Fruit fly (Drosophila melanogaster) whole organism, embryonic: Measurements from ENCODE around the gene rgn.

Experiments used
- ATbp ChIP-seq: fragments of 200-800 bp; sonication (Bioruptor generic); optimal IDR thresholded peaks from 2 replicates; lab custom pipeline; 2017; ENCODE audit warnings: missing biosample characterization, mild to moderate bottlenecking, missing genetic modification characterization, missing genetic modification reagents
- B-H1 ChIP-seq: fragments of 200-800 bp; sonication (Bioruptor generic); IDR thresholded peaks from 3 replicates; pipeline ENCODE4 v1.3.6; 2022; ENCODE audit warnings: missing biosample characterization, missing genetic modification characterization
- CG10147 ChIP-seq: fragments of 200-800 bp; sonication (Bioruptor generic); optimal IDR thresholded peaks from 2 replicates; lab custom pipeline; 2019; ENCODE audit warnings: missing biosample characterization, mild to moderate bottlenecking, missing genetic modification characterization, moderate library complexity
- CG10321 ChIP-seq: fragments of 200-800 bp; sonication (Bioruptor generic); IDR thresholded peaks from 2 replicates; pipeline ENCODE4 v1.3.6; 2022; ENCODE audit warnings: missing biosample characterization, missing genetic modification characterization
- CG11398 ChIP-seq: fragments of 200-800 bp; sonication (Bioruptor generic); optimal IDR thresholded peaks from 2 replicates; lab custom pipeline; 2016; ENCODE audit warnings: missing biosample characterization, missing genetic modification characterization
- CG12155 ChIP-seq: fragments of 200-800 bp; sonication (Bioruptor generic); optimal IDR thresholded peaks from 3 replicates; lab custom pipeline; 2016; ENCODE audit warnings: missing biosample characterization, missing genetic modification characterization
- CG12299 ChIP-seq: fragments of 200-800 bp; sonication (Bioruptor generic); optimal IDR thresholded peaks from 2 replicates; lab custom pipeline; 2018; ENCODE audit warnings: missing biosample characterization, mild to moderate bottlenecking, missing genetic modification characterization
- CG12659 ChIP-seq: fragments of 200-800 bp; sonication (Bioruptor generic); optimal IDR thresholded peaks from 3 replicates; lab custom pipeline; 2017; ENCODE audit warnings: mild to moderate bottlenecking, missing biosample characterization, missing genetic modification reagents, missing genetic modification characterization
- CG12744 ChIP-seq: fragments of 200-800 bp; sonication (Bioruptor generic); optimal IDR thresholded peaks from 2 replicates; lab custom pipeline; 2016; ENCODE audit warnings: missing biosample characterization, missing genetic modification characterization
- CG14441 ChIP-seq: fragments of 200-800 bp; sonication (Bioruptor generic); IDR thresholded peaks from 2 replicates; pipeline ENCODE4 v1.3.6; 2022; ENCODE audit warnings: missing biosample characterization, missing genetic modification characterization
- CG14667 ChIP-seq: fragments of 200-800 bp; sonication (Bioruptor generic); IDR thresholded peaks from 2 replicates; pipeline ENCODE4 v1.3.6; 2022; ENCODE audit warnings: missing biosample characterization, missing genetic modification characterization
- CG15011 ChIP-seq: fragments of 200-800 bp; sonication (Bioruptor generic); optimal IDR thresholded peaks from 3 replicates; lab custom pipeline; 2018; ENCODE audit warnings: missing biosample characterization, mild to moderate bottlenecking, missing genetic modification characterization
- CG1603 ChIP-seq: fragments of 200-800 bp; sonication (Bioruptor generic); optimal IDR thresholded peaks from 2 replicates; lab custom pipeline; 2019; ENCODE audit warnings: missing biosample characterization, mild to moderate bottlenecking, missing genetic modification characterization, moderate library complexity
- CG1647 ChIP-seq: fragments of 200-800 bp; sonication (Bioruptor generic); optimal IDR thresholded peaks from 3 replicates; lab custom pipeline; 2016; ENCODE audit warnings: missing biosample characterization, missing genetic modification characterization
- CG1792 ChIP-seq: fragments of 200-800 bp; sonication (Bioruptor generic); optimal IDR thresholded peaks from 2 replicates; lab custom pipeline; 2016; ENCODE audit warnings: missing biosample characterization, missing genetic modification characterization
- CG2116 ChIP-seq: fragments of 200-800 bp; sonication (Bioruptor generic); optimal IDR thresholded peaks from 3 replicates; lab custom pipeline; 2018; ENCODE audit warnings: missing biosample characterization, mild to moderate bottlenecking, missing genetic modification characterization
- CG2120 ChIP-seq: fragments of 200-800 bp; sonication (Bioruptor generic); optimal IDR thresholded peaks from 3 replicates; lab custom pipeline; 2016; ENCODE audit warnings: missing biosample characterization, missing genetic modification characterization
- CG2129 ChIP-seq: fragments of 200-800 bp; sonication (Bioruptor generic); IDR thresholded peaks from 2 replicates; pipeline ENCODE4 v1.3.6; 2022; ENCODE audit warnings: missing biosample characterization, missing genetic modification characterization; ENCODE audit not compliant: partially characterized antibody
- CG31224 ChIP-seq: fragments of 200-800 bp; sonication (Bioruptor generic); IDR thresholded peaks from 2 replicates; pipeline ENCODE4 v1.3.6; 2022; ENCODE audit warnings: missing biosample characterization, missing genetic modification characterization
- CG4820 ChIP-seq: fragments of 200-800 bp; sonication (Bioruptor generic); optimal IDR thresholded peaks from 3 replicates; lab custom pipeline; 2016; ENCODE audit warnings: missing biosample characterization, missing genetic modification characterization
- CG6765 ChIP-seq: fragments of 200-800 bp; sonication (Bioruptor generic); optimal IDR thresholded peaks from 3 replicates; lab custom pipeline; 2017; ENCODE audit warnings: missing biosample characterization, mild to moderate bottlenecking, missing genetic modification characterization
- CG7745 ChIP-seq: fragments of 200-800 bp; sonication (Bioruptor generic); optimal IDR thresholded peaks from 2 replicates; lab custom pipeline; 2018; ENCODE audit warnings: missing biosample characterization, mild to moderate bottlenecking, missing genetic modification characterization, moderate library complexity
- CG7928 ChIP-seq: fragments of 200-800 bp; sonication (Bioruptor generic); optimal IDR thresholded peaks from 2 replicates; lab custom pipeline; 2017; ENCODE audit warnings: missing biosample characterization, mild to moderate bottlenecking, missing genetic modification characterization
- CG8765 ChIP-seq: fragments of 200-800 bp; sonication (Bioruptor generic); IDR thresholded peaks from 2 replicates; pipeline ENCODE4 v1.3.6; 2022; ENCODE audit warnings: missing biosample characterization, missing genetic modification characterization
- D19A ChIP-seq: fragments of 200-800 bp; optimal IDR thresholded peaks from 3 replicates; lab custom pipeline; 2019; ENCODE audit warnings: missing biosample characterization, mild to moderate bottlenecking, missing genetic modification characterization, moderate library complexity
- Doc2 ChIP-seq: fragments of 200-800 bp; sonication (Bioruptor generic); IDR thresholded peaks from 2 replicates; pipeline ENCODE4 v1.3.6; 2022; ENCODE audit warnings: missing biosample characterization, missing genetic modification characterization
- Doc3 ChIP-seq: fragments of 200-800 bp; sonication (Bioruptor generic); IDR thresholded peaks from 3 replicates; pipeline ENCODE4 v1.3.6; 2022; ENCODE audit warnings: missing biosample characterization, missing genetic modification characterization; ENCODE audit not compliant: partially characterized antibody
- Dref ChIP-seq: fragments of 200-800 bp; sonication (Bioruptor generic); IDR thresholded peaks from 2 replicates; pipeline ENCODE4 v1.3.6; 2022; ENCODE audit warnings: missing biosample characterization, missing genetic modification characterization
- Ets65A ChIP-seq: fragments of 200-800 bp; sonication (Bioruptor generic); peaks from one replicate; lab custom pipeline; 2016; ENCODE audit warnings: missing biosample characterization, missing genetic modification characterization
- H15 ChIP-seq: fragments of 200-800 bp; sonication (Bioruptor generic); IDR thresholded peaks from 3 replicates; pipeline ENCODE4 v1.3.6; 2022; ENCODE audit warnings: missing biosample characterization, missing genetic modification characterization
- HLH3B ChIP-seq: fragments of 200-800 bp; sonication (Bioruptor generic); IDR thresholded peaks from 2 replicates; pipeline ENCODE4 v1.3.6; 2022; ENCODE audit warnings: missing biosample characterization, missing genetic modification characterization
- Nf-YA ChIP-seq: fragments of 200-800 bp; sonication (Bioruptor generic); IDR thresholded peaks from 2 replicates; pipeline ENCODE4 v1.3.6; 2022; ENCODE audit warnings: missing biosample characterization, missing genetic modification characterization
- Optix ChIP-seq: fragments of 200-800 bp; sonication (Bioruptor generic); IDR thresholded peaks from 3 replicates; pipeline ENCODE4 v1.3.6; 2022; ENCODE audit warnings: missing biosample characterization, missing genetic modification characterization
- Tbp ChIP-seq: fragments of >200 bp; optimal IDR thresholded peaks from 2 replicates; lab custom pipeline; 2018; ENCODE audit warnings: missing biosample characterization, missing genetic modification characterization
- Trl ChIP-seq, 3 experiments: fragments of >200 bp in 2 of 3; fragments of 200-800 bp in 1 of 3; sonication (Bioruptor generic) in 1 of 3; optimal IDR thresholded peaks; 2 replicates in 1 of 3; 3 replicates in 2 of 3; lab custom pipeline; 2016 to 2017; ENCODE audit warnings: missing biosample characterization in 1 of 3, missing genetic modification characterization in 1 of 3
- Xbp1 ChIP-seq: fragments of 200-800 bp; sonication (Bioruptor generic); optimal IDR thresholded peaks from 3 replicates; lab custom pipeline; 2016; ENCODE audit warnings: missing biosample characterization, mild to moderate bottlenecking, missing genetic modification characterization
- YL-1 ChIP-seq: fragments of 200-800 bp; sonication (Bioruptor generic); optimal IDR thresholded peaks from 3 replicates; lab custom pipeline; 2017; ENCODE audit warnings: missing biosample characterization, mild to moderate bottlenecking, missing genetic modification characterization
- abd-A ChIP-seq: fragments of 200-800 bp; sonication (Bioruptor generic); optimal IDR thresholded peaks from 3 replicates; lab custom pipeline; 2019; ENCODE audit warnings: missing biosample characterization, mild to moderate bottlenecking, missing genetic modification characterization, moderate library complexity
- btn ChIP-seq: fragments of 200-800 bp; sonication (Bioruptor generic); optimal IDR thresholded peaks from 2 replicates; lab custom pipeline; 2016; ENCODE audit warnings: missing biosample characterization, missing genetic modification characterization
- chm ChIP-seq: fragments of 200-800 bp; sonication (Bioruptor generic); IDR thresholded peaks from 2 replicates; pipeline ENCODE4 v1.3.6; 2022; ENCODE audit warnings: missing biosample characterization, missing genetic modification characterization
- cwo ChIP-seq: fragments of 200-800 bp; sonication (Bioruptor generic); optimal IDR thresholded peaks from 3 replicates; lab custom pipeline; 2017; ENCODE audit warnings: missing biosample characterization, missing genetic modification characterization, mild to moderate bottlenecking, moderate library complexity, missing genetic modification reagents
- disco-r ChIP-seq: fragments of 200-800 bp; sonication (Bioruptor generic); optimal IDR thresholded peaks from 2 replicates; lab custom pipeline; 2016; ENCODE audit warnings: missing biosample characterization, missing genetic modification characterization
- ems ChIP-seq: fragments of 200-800 bp; sonication (Bioruptor generic); optimal IDR thresholded peaks from 3 replicates; lab custom pipeline; 2016; ENCODE audit warnings: missing biosample characterization, missing genetic modification characterization
- gce ChIP-seq: fragments of 200-800 bp; sonication (Bioruptor generic); IDR thresholded peaks from 3 replicates; pipeline ENCODE4 v1.3.6; 2022; ENCODE audit warnings: missing biosample characterization, missing genetic modification characterization
- gcm2 ChIP-seq: fragments of 200-800 bp; sonication (Bioruptor generic); optimal IDR thresholded peaks from 2 replicates; lab custom pipeline; 2016; ENCODE audit warnings: missing biosample characterization, missing genetic modification characterization
- gsb ChIP-seq: fragments of 200-800 bp; sonication (Bioruptor generic); IDR thresholded peaks from 2 replicates; pipeline ENCODE4 v1.3.6; 2022; ENCODE audit warnings: missing biosample characterization, missing genetic modification characterization
- insv ChIP-seq, 2 experiments: fragments of 200-800 bp; sonication (Bioruptor generic); optimal IDR thresholded peaks; 3 replicates each; lab custom pipeline; 2016 to 2018; ENCODE audit warnings: missing biosample characterization in 2 of 2, missing genetic modification characterization in 2 of 2
- oc ChIP-seq: fragments of 200-800 bp; sonication (Bioruptor generic); optimal IDR thresholded peaks from 2 replicates; lab custom pipeline; 2018; ENCODE audit warnings: missing biosample characterization, mild to moderate bottlenecking, missing genetic modification characterization, moderate library complexity
- schlank ChIP-seq: fragments of 200-800 bp; sonication (Bioruptor generic); optimal IDR thresholded peaks from 2 replicates; lab custom pipeline; 2018; ENCODE audit warnings: missing biosample characterization, mild to moderate bottlenecking, missing genetic modification characterization
- tll ChIP-seq, 2 experiments: fragments of 200-800 bp in 1 of 2; fragments of >200 bp in 1 of 2; sonication (Bioruptor generic) in 1 of 2; optimal IDR thresholded peaks; 2 replicates each; lab custom pipeline; 2017 to 2019; ENCODE audit warnings: missing biosample characterization in 2 of 2, missing genetic modification characterization in 2 of 2, mild to moderate bottlenecking in 1 of 2, moderate library complexity in 1 of 2
- unc-4 ChIP-seq: fragments of 200-800 bp; sonication (Bioruptor generic); IDR thresholded peaks from 2 replicates; pipeline ENCODE4 v1.3.6; 2022; ENCODE audit warnings: missing biosample characterization, missing genetic modification characterization; ENCODE audit not compliant: partially characterized antibody
- yki ChIP-seq: fragments of >200 bp; optimal IDR thresholded peaks from 3 replicates; lab custom pipeline; 2018

The rgn gene

DNA sequence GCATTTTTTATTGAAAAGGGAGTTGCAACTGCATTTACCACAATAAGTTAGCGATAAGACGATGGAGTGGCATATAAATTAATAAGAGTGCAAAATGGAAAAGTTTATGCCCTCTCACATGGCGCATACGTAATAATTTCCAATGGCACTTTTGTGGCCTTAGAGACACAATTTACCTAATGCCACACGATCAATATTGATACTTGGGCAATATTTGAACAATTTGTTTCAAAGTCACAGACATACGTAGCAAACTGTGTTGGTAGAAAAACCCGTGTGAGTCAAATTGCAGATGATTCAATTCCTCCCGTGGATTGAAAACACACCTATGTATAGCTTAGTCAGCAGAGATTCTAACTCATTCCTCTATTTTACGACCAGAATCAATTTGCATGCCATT is 29.8 kb downstream of the rgn start:
- TF ChIP-seq CG4820 (GFP tag; lab: Kevin White, UChicago) (no peak), CG7928 (GFP tag; lab: Kevin White, UChicago) (no peak), oc (no peak), B-H1 (GFP tag; lab: Robert Waterston, UW) (no peak), CG31224 (GFP tag; lab: Robert Waterston, UW) (no peak), CG2116 (GFP tag; lab: Kevin White, UChicago) (no peak), CG7745 (tag; lab: Kevin White, UChicago) (no peak), YL-1 (GFP tag; lab: Kevin White, UChicago) (no peak), CG14441 (GFP tag; lab: Robert Waterston, UW) (no peak), schlank (peak; percentile 39), yki (lab: Kevin White, UChicago) (no peak), D19A (tag; lab: Kevin White, UChicago) (no peak), CG1792 (GFP tag; lab: Kevin White, UChicago) (no peak), Tbp (GFP tag; lab: Kevin White, UChicago) (no peak), disco-r (peak; percentile 6), cwo (GFP tag; lab: Kevin White, UChicago) (peak; percentile 5), Ets65A (no peak), CG12659 (GFP tag; lab: Kevin White, UChicago) (peak; percentile 16), CG2120 (GFP tag; lab: Kevin White, UChicago) (no peak), unc-4 (GFP tag; lab: Robert Waterston, UW) (no peak), CG6765 (GFP tag; lab: Kevin White, UChicago) (peak; percentile 41), Trl (optimal IDR thresholded peaks at IDR 0.05; lab: Kevin White, UChicago) (no peak), Trl (GFP tag; optimal IDR thresholded peaks at IDR 0.05; lab: Kevin White, UChicago) (no peak), H15 (no peak), chm (GFP tag; lab: Robert Waterston, UW) (no peak), CG1647 (GFP tag; lab: Kevin White, UChicago) (no peak), gcm2 (no peak), HLH3B (no peak), tll (GFP tag; optimal IDR thresholded peaks at IDR 0.05; lab: Kevin White, UChicago) (no peak), btn (no peak), CG12299 (no peak), CG14667 (GFP tag; lab: Robert Waterston, UW) (no peak), Dref (GFP tag; lab: Robert Waterston, UW) (no peak), gsb (GFP tag; lab: Robert Waterston, UW) (no peak), ATbp (GFP tag; lab: Kevin White, UChicago) (peak; percentile 75), CG10321 (no peak), CG2129 (GFP tag; lab: Robert Waterston, UW) (no peak), ems (GFP tag; lab: Kevin White, UChicago) (no peak), Xbp1 (GFP tag; lab: Kevin White, UChicago) (no peak), CG1603 (tag; lab: Kevin White, UChicago) (peak; percentile 27), CG15011 (GFP tag; lab: Kevin White, UChicago) (no peak), CG11398 (GFP tag; lab: Kevin White, UChicago) (no peak), CG12155 (no peak), Optix (GFP tag; lab: Robert Waterston, UW) (no peak), insv (GFP tag; optimal IDR thresholded peaks at IDR 0.05; lab: Kevin White, UChicago) (no peak), CG10147 (GFP tag; lab: Kevin White, UChicago) (no peak), Doc2 (GFP tag; lab: Robert Waterston, UW) (no peak), CG12744 (GFP tag; lab: Kevin White, UChicago) (no peak), CG8765 (GFP tag; lab: Robert Waterston, UW) (no peak), Nf-YA (GFP tag; lab: Robert Waterston, UW) (0 out of 2 replicates have a peak, but pooled peaks have one; percentile 27), Doc3 (GFP tag; lab: Robert Waterston, UW) (no peak), abd-A (no peak), gce (GFP tag; lab: Robert Waterston, UW) (no peak)
